Worm (Caenorhabditis elegans) whole organism, L4 larva: Measurements from ENCODE around the gene nhr-105.

Source experiments
- D1046.2 ChIP-seq: fragments of 200-800 bp; sonication (Bioruptor generic); IDR thresholded peaks from 2 replicates; pipeline ENCODE4 v1.3.6; 2022; ENCODE audit warnings: missing genetic modification characterization, missing compliant biosample characterization
- F44E2.7 ChIP-seq: fragments of 200-800 bp; sonication (Bioruptor generic); IDR thresholded peaks from 2 replicates; pipeline ENCODE4 v2.1.2; 2022; ENCODE audit warnings: missing genetic modification characterization, missing compliant biosample characterization
- Y48G9A.11 ChIP-seq: fragments of 200-800 bp; sonication (Bioruptor generic); IDR thresholded peaks from 2 replicates; pipeline ENCODE4 v1.3.6; 2022; ENCODE audit warnings: missing genetic modification reagents, missing genetic modification characterization, missing compliant biosample characterization
- ZK337.2 ChIP-seq: fragments of 200-800 bp; sonication (Bioruptor generic); IDR thresholded peaks from 2 replicates; pipeline ENCODE4 v1.3.6; 2022; ENCODE audit warnings: missing genetic modification reagents, missing genetic modification characterization, missing compliant biosample characterization
- aha-1 ChIP-seq: fragments of 150-350 bp; peaks from one replicate; lab custom pipeline; 2014; ENCODE audit warnings: missing biosample characterization, missing genetic modification characterization
- aly-2 ChIP-seq: sonication (generic microtip); optimal IDR thresholded peaks from 2 replicates; lab custom pipeline; 2018; ENCODE audit warnings: missing biosample characterization, missing genetic modification characterization
- ama-1 ChIP-seq: fragments of 150-350 bp; optimal IDR thresholded peaks from 2 replicates; lab custom pipeline; 2014; ENCODE audit warnings: inconsistent platforms, mixed read lengths
- arid-1 ChIP-seq: fragments of 200-800 bp; sonication (Bioruptor generic); conservative IDR thresholded peaks from 2 replicates; pipeline ENCODE4 v1.3.6; 2022; ENCODE audit warnings: missing genetic modification reagents, missing genetic modification characterization, missing compliant biosample characterization
- ceh-28 ChIP-seq: fragments of 150-350 bp; optimal IDR thresholded peaks from 2 replicates; lab custom pipeline; 2014; ENCODE audit warnings: missing biosample characterization, missing genetic modification reagents, missing genetic modification characterization
- ceh-44 ChIP-seq: fragments of 200-800 bp; sonication (Bioruptor generic); IDR thresholded peaks from 2 replicates; pipeline ENCODE4 v1.3.6; 2022; ENCODE audit warnings: missing genetic modification reagents, missing genetic modification characterization, missing compliant biosample characterization
- ces-1 ChIP-seq: fragments of 150-350 bp; sonication (generic microtip); optimal IDR thresholded peaks from 4 replicates; lab custom pipeline; 2014; ENCODE audit warnings: missing biosample characterization, missing genetic modification reagents, missing genetic modification characterization
- cey-2 ChIP-seq: sonication (generic microtip); optimal IDR thresholded peaks from 3 replicates; lab custom pipeline; 2017; ENCODE audit warnings: missing genetic modification characterization, mild to moderate bottlenecking, missing compliant biosample characterization, antibody characterized with exemption, borderline replicate concordance; ENCODE audit not compliant: insufficient read depth
- daf-12 ChIP-seq: fragments of 150-350 bp; optimal IDR thresholded peaks from 2 replicates; lab custom pipeline; 2014; ENCODE audit warnings: missing biosample characterization, missing genetic modification reagents, missing genetic modification characterization
- daf-19 ChIP-seq: fragments of 200-800 bp; sonication (Bioruptor generic); conservative IDR thresholded peaks from 2 replicates; pipeline ENCODE4 v1.3.6; 2022; ENCODE audit warnings: missing genetic modification characterization, missing compliant biosample characterization
- dmd-6 ChIP-seq: fragments of 200-800 bp; sonication (Bioruptor generic); IDR thresholded peaks from 2 replicates; pipeline ENCODE4 v1.3.6; 2022; ENCODE audit warnings: missing genetic modification reagents, missing genetic modification characterization, missing compliant biosample characterization
- dmd-9 ChIP-seq: fragments of 200-800 bp; sonication (Bioruptor generic); IDR thresholded peaks from 2 replicates; pipeline ENCODE4 v1.3.6; 2022; ENCODE audit warnings: missing genetic modification reagents, missing genetic modification characterization, missing compliant biosample characterization
- dpl-1 ChIP-seq: fragments of 150-350 bp; optimal IDR thresholded peaks from 2 replicates; lab custom pipeline; 2014; ENCODE audit warnings: missing biosample characterization, missing genetic modification reagents, missing genetic modification characterization
- duxl-1 ChIP-seq: sonication (generic microtip); optimal IDR thresholded peaks from 2 replicates; lab custom pipeline; 2016; ENCODE audit warnings: mild to moderate bottlenecking, missing genetic modification characterization, moderate library complexity, missing compliant biosample characterization; ENCODE audit not compliant: poor library complexity
- egl-27 ChIP-seq: sonication (generic microtip); optimal IDR thresholded peaks from 3 replicates; lab custom pipeline; 2017; ENCODE audit warnings: missing biosample characterization, missing genetic modification reagents, missing genetic modification characterization
- fos-1 ChIP-seq: fragments of 150-350 bp; optimal IDR thresholded peaks from 2 replicates; lab custom pipeline; 2014; ENCODE audit warnings: missing biosample characterization, missing genetic modification characterization
- hif-1 ChIP-seq, 2 experiments: sonication (generic microtip); optimal IDR thresholded peaks; 2 replicates each; lab custom pipeline; 2016 to 2017; ENCODE audit warnings: missing compliant biosample characterization in 2 of 2, missing genetic modification characterization in 2 of 2, missing genetic modification reagents in 2 of 2, missing genotype in 2 of 2, mild to moderate bottlenecking in 1 of 2
- hlh-11 ChIP-seq: fragments of 200-800 bp; sonication (Bioruptor generic); optimal IDR thresholded peaks from 2 replicates; lab custom pipeline; 2018; ENCODE audit warnings: mild to moderate bottlenecking, missing genetic modification characterization, missing compliant biosample characterization
- lin-15B ChIP-seq: fragments of 150-350 bp; sonication (generic microtip); optimal IDR thresholded peaks from 3 replicates; lab custom pipeline; 2014; ENCODE audit warnings: missing biosample characterization, missing genetic modification characterization
- lin-38 ChIP-seq: fragments of 200-800 bp; sonication (Bioruptor generic); IDR thresholded peaks from 2 replicates; pipeline ENCODE4 v1.3.6; 2022; ENCODE audit warnings: missing genetic modification reagents, missing genetic modification characterization, missing compliant biosample characterization
- mdl-1 ChIP-seq, 2 experiments: fragments of 150-350 bp in 1 of 2; sonication (generic microtip) in 1 of 2; optimal IDR thresholded peaks; 2 replicates each; lab custom pipeline; 2014 to 2017; ENCODE audit warnings: missing biosample characterization in 2 of 2, missing genetic modification characterization in 2 of 2
- nhr-102 ChIP-seq: sonication (generic microtip); optimal IDR thresholded peaks from 2 replicates; lab custom pipeline; 2016; ENCODE audit warnings: mild to moderate bottlenecking, missing genetic modification characterization, moderate library complexity, missing compliant biosample characterization
- nhr-111 ChIP-seq: fragments of 200-800 bp; sonication (Bioruptor generic); optimal IDR thresholded peaks from 2 replicates; lab custom pipeline; 2018; ENCODE audit warnings: mild to moderate bottlenecking, missing genetic modification characterization, missing compliant biosample characterization
- nhr-42 ChIP-seq: fragments of 200-800 bp; sonication (Bioruptor generic); IDR thresholded peaks from 2 replicates; pipeline ENCODE4 v1.3.6; 2022; ENCODE audit warnings: missing genetic modification characterization, missing compliant biosample characterization
- nhr-48 ChIP-seq: sonication (generic microtip); optimal IDR thresholded peaks from 2 replicates; lab custom pipeline; 2016; ENCODE audit warnings: mild to moderate bottlenecking, missing genetic modification characterization, missing compliant biosample characterization
- nhr-6 ChIP-seq: fragments of 150-350 bp; optimal IDR thresholded peaks from 2 replicates; lab custom pipeline; 2014; ENCODE audit warnings: missing biosample characterization, missing genetic modification characterization
- nhr-76 ChIP-seq: fragments of 150-350 bp; optimal IDR thresholded peaks from 2 replicates; lab custom pipeline; 2014; ENCODE audit warnings: missing biosample characterization, missing genetic modification characterization
- sdz-12 ChIP-seq: fragments of 200-800 bp; sonication (Bioruptor generic); optimal IDR thresholded peaks from 2 replicates; lab custom pipeline; 2018; ENCODE audit warnings: mild to moderate bottlenecking, missing genetic modification characterization, missing compliant biosample characterization
- skn-1 ChIP-seq: fragments of 150-350 bp; optimal IDR thresholded peaks from 2 replicates; lab custom pipeline; 2014; ENCODE audit warnings: missing biosample characterization, missing genetic modification characterization
- snpc-4 ChIP-seq: fragments of 150-350 bp; optimal IDR thresholded peaks from 2 replicates; lab custom pipeline; 2014; ENCODE audit warnings: missing biosample characterization, missing genetic modification characterization
- spr-1 ChIP-seq: sonication (generic microtip); optimal IDR thresholded peaks from 2 replicates; lab custom pipeline; 2016; ENCODE audit warnings: mild to moderate bottlenecking, missing genetic modification characterization, missing compliant biosample characterization
- spr-3 ChIP-seq: fragments of 200-800 bp; sonication (Bioruptor generic); optimal IDR thresholded peaks from 2 replicates; lab custom pipeline; 2018; ENCODE audit warnings: mild to moderate bottlenecking, missing genetic modification characterization, missing compliant biosample characterization
- tag-97 ChIP-seq: fragments of 200-800 bp; sonication (Bioruptor generic); IDR thresholded peaks from 2 replicates; pipeline ENCODE4 v1.3.6; 2022; ENCODE audit warnings: missing genetic modification characterization, missing compliant biosample characterization
- unc-130 ChIP-seq: sonication (generic microtip); optimal IDR thresholded peaks from 2 replicates; lab custom pipeline; 2016; ENCODE audit warnings: missing genetic modification reagents, missing genetic modification characterization, missing compliant biosample characterization
- unc-62 ChIP-seq, 3 experiments: fragments of 150-350 bp in 1 of 3; sonication (generic microtip); optimal IDR thresholded peaks in 2 of 3; peaks in 1 of 3; 1 replicate in 1 of 3; 2 replicates in 2 of 3; lab custom pipeline; 2014 to 2017; ENCODE audit warnings: missing biosample characterization in 3 of 3, missing genetic modification characterization in 3 of 3, missing genetic modification reagents in 3 of 3, missing genotype in 1 of 3
- vab-7 ChIP-seq: fragments of 200-800 bp; sonication (Bioruptor generic); IDR thresholded peaks from 2 replicates; pipeline ENCODE4 v1.3.6; 2022; ENCODE audit warnings: missing genetic modification reagents, missing genetic modification characterization, missing compliant biosample characterization
- zfp-3 ChIP-seq: fragments of 200-800 bp; sonication (Bioruptor generic); conservative IDR thresholded peaks from 2 replicates; pipeline ENCODE4 v1.3.6; 2022; ENCODE audit warnings: missing genetic modification reagents, missing genetic modification characterization, missing compliant biosample characterization
- ztf-7 ChIP-seq: fragments of 150-350 bp; optimal IDR thresholded peaks from 2 replicates; lab custom pipeline; 2014; ENCODE audit warnings: missing biosample characterization, missing genetic modification characterization

The nhr-105 gene

DNA sequence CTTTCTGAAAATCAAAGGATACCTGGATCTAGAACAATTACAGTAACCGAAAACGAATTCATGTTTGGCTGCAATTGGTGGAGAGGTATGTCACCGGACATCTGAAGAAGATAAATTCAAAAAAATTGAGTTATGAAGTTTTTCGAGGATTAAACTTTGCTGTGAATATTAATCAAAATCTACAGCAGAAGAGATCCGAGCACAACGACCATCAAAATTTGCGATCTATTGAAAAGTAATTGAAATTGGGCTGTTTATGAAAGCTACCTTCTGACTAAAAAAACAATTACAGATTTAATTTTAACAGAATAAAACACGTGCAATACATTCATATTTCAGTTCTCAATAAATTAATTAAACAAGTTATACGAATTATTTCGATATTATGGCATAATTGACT lies 17.5 kb upstream of the nhr-105 start, which contains the start of gene C06G3.8:
TSS of gene C06G3.8 (minus strand) at position 101 of the 400 bp plus-strand sequence.
- TF ChIP-seq skn-1 (no peak), dmd-9 (no peak), nhr-102 (no peak)
- TF ChIP-seq, all 104 proteins: peak for 0

DNA sequence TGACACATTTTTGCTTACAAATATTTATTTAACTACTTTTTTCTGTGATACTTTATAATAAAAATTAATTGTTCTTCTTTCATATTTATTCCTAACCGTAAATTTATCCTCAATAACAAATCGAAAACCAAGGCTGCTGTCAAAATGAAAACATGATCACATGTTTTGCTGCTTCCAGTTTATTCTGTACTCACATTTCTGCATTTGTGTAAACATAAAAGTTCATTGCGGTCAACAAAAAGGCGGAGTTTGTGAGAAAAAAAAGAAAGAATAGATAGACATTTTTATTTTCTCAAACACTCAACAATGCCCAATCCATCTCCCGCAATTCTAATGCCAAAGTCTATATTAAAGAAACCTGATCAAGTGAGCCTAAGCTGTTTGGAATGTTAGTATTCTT lies 14.1 kb upstream of the nhr-105 start, which contains the start of gene C06G3.3:
TSS of gene C06G3.3 (plus strand) at position 301 of the 400 bp plus-strand sequence.
- TF ChIP-seq aha-1 (peak; percentile 46), spr-3 (GFP tag; lab: Kevin White, UChicago) (no peak), ceh-44 (no peak), mdl-1 (tag; optimal IDR thresholded peaks at IDR 0.05; lab: Kevin White, UChicago) (no peak), nhr-76 (tag; lab: Kevin White, UChicago) (no peak)

DNA sequence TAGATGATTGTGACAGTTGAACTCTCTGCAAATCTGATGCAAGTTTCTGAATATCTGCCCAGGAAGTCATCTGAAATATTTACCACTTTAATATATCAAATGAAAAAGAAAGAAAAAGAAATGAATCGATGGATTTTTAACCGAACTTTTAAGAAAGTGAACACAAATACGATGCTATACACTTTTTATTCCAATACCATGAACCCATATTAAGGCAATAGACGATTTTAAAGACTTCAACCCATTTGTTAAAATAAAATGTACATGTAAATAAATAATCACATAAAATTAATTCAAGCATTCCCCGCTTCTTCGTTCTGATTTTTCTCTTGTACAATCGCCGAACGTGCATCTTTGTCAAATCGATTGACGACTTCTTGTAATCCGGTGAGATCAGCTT lies 13.2 kb upstream of the nhr-105 start, which contains the start of gene ufl-1:
TSS of gene ufl-1 (minus strand) at position 70 of the 400 bp plus-strand sequence.
- TF ChIP-seq daf-19 (GFP tag; lab: Robert Waterston, UW) (no peak), unc-62 (GFP tag; optimal IDR thresholded peaks at IDR 0.05 in 1 of 2; lab: Kevin White, UChicago) (peak in 1 of 2 experiments; percentile 86), unc-62 (tag; optimal IDR thresholded peaks at IDR 0.05; lab: Kevin White, UChicago) (no peak)

DNA sequence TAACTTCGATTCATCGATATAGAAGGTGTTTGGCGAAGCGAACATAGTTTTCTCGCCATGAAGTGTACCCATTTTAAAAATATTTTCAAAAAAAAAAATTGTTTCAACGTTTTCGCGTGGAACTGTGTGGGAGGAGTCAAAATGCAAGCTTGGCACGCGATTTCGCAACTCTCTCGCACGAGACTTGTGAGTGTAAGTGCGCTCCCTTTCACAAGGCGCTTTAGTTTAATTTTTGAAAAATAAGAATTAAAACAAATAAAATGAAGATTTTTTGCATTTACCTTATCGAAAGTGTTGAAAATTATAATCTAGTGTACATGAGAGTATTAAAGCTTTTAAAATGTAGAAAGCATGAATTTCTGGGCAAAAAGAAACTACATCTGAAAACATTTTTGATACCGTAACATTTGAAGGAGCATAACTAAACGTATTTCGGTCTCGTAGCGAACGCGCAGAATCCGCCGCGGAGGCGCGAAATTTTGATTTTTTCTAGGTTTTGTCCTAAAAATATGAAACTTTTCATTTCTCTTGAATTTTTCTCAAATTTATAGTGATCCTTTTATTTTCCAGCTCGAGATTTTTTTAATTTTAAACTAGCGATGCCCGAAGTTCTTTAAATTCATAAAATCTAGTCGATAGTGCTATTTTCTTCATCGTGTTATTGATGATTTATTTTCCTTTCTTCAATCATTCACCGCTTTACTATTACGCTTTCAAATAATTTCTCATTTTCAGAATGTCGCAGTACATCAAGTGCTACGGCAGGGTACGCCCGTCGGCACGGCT lies 10.3 kb upstream of the nhr-105 start, which contains the start of the genes cogc-2 and klp-18:
TSS of gene cogc-2 (minus strand) at position 105 of the 786 bp plus-strand sequence.
TSS of gene klp-18 (plus strand) at position 736 of the 786 bp plus-strand sequence.
- TF ChIP-seq lin-38 (GFP tag; lab: Robert Waterston, UW) = peak; percentile 94
- TF ChIP-seq hif-1 (tag; optimal IDR thresholded peaks at IDR 0.05; lab: Kevin White, UChicago) = peak in 1 of 2 experiments; percentile 53
- no peak for TF ChIP-seq tag-97 (GFP tag; lab: Robert Waterston, UW)
- peak; percentile 49 for TF ChIP-seq dmd-6 (GFP tag; lab: Robert Waterston, UW)
- no peak for TF ChIP-seq cey-2 (tag; lab: Kevin White, UChicago)
- no peak for TF ChIP-seq ZK337.2
- no peak for TF ChIP-seq nhr-42 (GFP tag; lab: Robert Waterston, UW)
- TF ChIP-seq Y48G9A.11 = peak; percentile 69; the same call in 1 of the 2 replicates
- TF ChIP-seq nhr-6 (tag; lab: Kevin White, UChicago) = peak; percentile 86
- TF ChIP-seq ceh-44 = no peak
- TF ChIP-seq vab-7 (GFP tag; lab: Robert Waterston, UW) = no peak
- peak; percentile 35 for TF ChIP-seq lin-15B (tag; lab: Kevin White, UChicago)
- TF ChIP-seq daf-12 (tag; lab: Kevin White, UChicago) = no peak
- no peak for TF ChIP-seq F44E2.7 (GFP tag; lab: Robert Waterston, UW)
- TF ChIP-seq unc-130 (GFP tag; lab: Kevin White, UChicago) = peak; percentile 91
- TF ChIP-seq ztf-7 (tag; lab: Kevin White, UChicago) = no peak
- TF ChIP-seq sdz-12 (GFP tag; lab: Kevin White, UChicago) = no peak
- no peak for TF ChIP-seq ces-1
- TF ChIP-seq egl-27 (tag; lab: Kevin White, UChicago) = no peak
- TF ChIP-seq ceh-28 (tag; lab: Kevin White, UChicago) = no peak
- TF ChIP-seq unc-62 (GFP tag; optimal IDR thresholded peaks at IDR 0.05 in 1 of 2; lab: Kevin White, UChicago) = no peak
- no peak for TF ChIP-seq unc-62 (tag; optimal IDR thresholded peaks at IDR 0.05; lab: Kevin White, UChicago)
- peak; percentile 95 for TF ChIP-seq dpl-1 (GFP tag; lab: Kevin White, UChicago)
- no peak for TF ChIP-seq nhr-76 (tag; lab: Kevin White, UChicago)
- TF ChIP-seq snpc-4 = no peak
- TF ChIP-seq fos-1 (tag; lab: Kevin White, UChicago) = no peak
- peak; percentile 39 for TF ChIP-seq nhr-48 (tag; lab: Kevin White, UChicago)
- no peak for TF ChIP-seq nhr-111
- 0 out of 2 replicates have a peak, but pooled peaks have one; percentile 8 for TF ChIP-seq arid-1 (GFP tag; lab: Robert Waterston, UW)
- no peak for TF ChIP-seq ama-1 (lab: Kevin White, UChicago)
- TF ChIP-seq D1046.2 (GFP tag; lab: Robert Waterston, UW) = no peak
- TF ChIP-seq nhr-102 = peak; percentile 57
- TF ChIP-seq hlh-11 (tag; lab: Kevin White, UChicago) = peak; percentile 71
- peak; percentile 66 for TF ChIP-seq duxl-1 (tag; lab: Kevin White, UChicago)
- 0 out of 2 replicates have a peak, but pooled peaks have one; percentile 17 for TF ChIP-seq zfp-3 (GFP tag; lab: Robert Waterston, UW)
- no peak for TF ChIP-seq daf-19 (GFP tag; lab: Robert Waterston, UW)
- TF ChIP-seq aly-2 (tag; lab: Kevin White, UChicago) = no peak
- peak; percentile 62 for TF ChIP-seq spr-1 (tag; lab: Kevin White, UChicago)
